Fruit fly (Drosophila melanogaster): Measurements from ENCODE around the gene bru1.

The bru1 gene

dm6 chr2L:12353926-12354325 is 179.1 kb downstream of the bru1 start (continued):
- TF ChIP-seq Tbp (GFP tag; optimal IDR thresholded peaks at IDR 0.05) (no peak), unpg (GFP tag; optimal IDR thresholded peaks at IDR 0.05) (peak; percentile 14), Sox102F (GFP tag; optimal IDR thresholded peaks at IDR 0.05) (peak; percentile 1), gfzf (GFP tag; optimal IDR thresholded peaks at IDR 0.05) (no peak), CG18764 (GFP tag; optimal IDR thresholded peaks at IDR 0.05) (no peak), grau (tag; optimal IDR thresholded peaks at IDR 0.05) (peak; percentile 23), trh (GFP tag; optimal IDR thresholded peaks at IDR 0.05) (no peak), CG9437 (GFP tag; optimal IDR thresholded peaks at IDR 0.05) (no peak), Nf-YA (GFP tag; IDR thresholded peaks at IDR 0.05) (peak; percentile 9; the same call in 1 of the 2 replicates), al (GFP tag; IDR thresholded peaks at IDR 0.05) (no peak), CG10321 (GFP tag; IDR thresholded peaks at IDR 0.05) (no peak), CG6175 (GFP tag; IDR thresholded peaks at IDR 0.05) (no peak), CG5953 (GFP tag; IDR thresholded peaks at IDR 0.05) (no peak), CG34224 (GFP tag; IDR thresholded peaks at IDR 0.05; ENCODE audit: partially characterized antibody) (no peak), CG6791 (GFP tag; IDR thresholded peaks at IDR 0.05; ENCODE audit: partially characterized antibody) (no peak), pan (optimal IDR thresholded peaks at IDR 0.05) (no peak), pan (GFP tag; optimal IDR thresholded peaks at IDR 0.05 in 1 of 2, IDR thresholded peaks at IDR 0.05 in 1 of 2) (no peak), dati (GFP tag; IDR thresholded peaks at IDR 0.05) (no peak), twi (tag; optimal IDR thresholded peaks at IDR 0.05) (peak; percentile 23), sna (GFP tag; IDR thresholded peaks at IDR 0.05; ENCODE audit: partially characterized antibody) (no peak), croc (GFP tag; conservative IDR thresholded peaks at IDR 0.05) (no peak), NFAT (GFP tag; IDR thresholded peaks at IDR 0.05) (no peak), Dbx (GFP tag; IDR thresholded peaks at IDR 0.05) (0 out of 3 replicates have a peak, but pooled peaks have one; percentile 43), sens (GFP tag) (peak; percentile 62), slbo (GFP tag; IDR thresholded peaks at IDR 0.05) (no peak), CG12071 (GFP tag; optimal IDR thresholded peaks at IDR 0.05) (no peak), HmgD (GFP tag; optimal IDR thresholded peaks at IDR 0.05) (no peak), CG30403 (GFP tag; optimal IDR thresholded peaks at IDR 0.05) (no peak), CG11504 (tag; optimal IDR thresholded peaks at IDR 0.05) (peak; percentile 51), CG4424 (GFP tag; optimal IDR thresholded peaks at IDR 0.05) (no peak), Oli (tag; optimal IDR thresholded peaks at IDR 0.05) (peak; percentile 39), Ptx1 (GFP tag; IDR thresholded peaks at IDR 0.05) (0 out of 2 replicates have a peak, but pooled peaks have one; percentile 14), Atf6 (GFP tag; IDR thresholded peaks at IDR 0.05) (no peak), E2f2 (GFP tag; IDR thresholded peaks at IDR 0.05) (no peak), ind (GFP tag; optimal IDR thresholded peaks at IDR 0.05) (peak; percentile 5), CG6689 (GFP tag; IDR thresholded peaks at IDR 0.05) (peak; percentile 29; the same call in 1 of the 2 replicates), stwl (tag; optimal IDR thresholded peaks at IDR 0.05) (no peak), ac (GFP tag; optimal IDR thresholded peaks at IDR 0.05) (no peak), CG30020 (tag; optimal IDR thresholded peaks at IDR 0.05) (no peak), Drgx (GFP tag; IDR thresholded peaks at IDR 0.05) (no peak), NK7.1 (GFP tag; optimal IDR thresholded peaks at IDR 0.05) (no peak), NfI (GFP tag; optimal IDR thresholded peaks at IDR 0.05) (no peak), CG12391 (tag; optimal IDR thresholded peaks at IDR 0.05) (peak; percentile 16), CG10959 (GFP tag; IDR thresholded peaks at IDR 0.05) (no peak), CG18011 (GFP tag; optimal IDR thresholded peaks at IDR 0.05) (no peak), CG9932 (GFP tag; IDR thresholded peaks at IDR 0.05) (no peak), MESR4 (GFP tag; optimal IDR thresholded peaks at IDR 0.05) (no peak), Hr39 (optimal IDR thresholded peaks at IDR 0.05) (no peak), Bteb2 (GFP tag; optimal IDR thresholded peaks at IDR 0.05) (no peak), CG7556 (GFP tag; optimal IDR thresholded peaks at IDR 0.05) (peak; percentile 40), CG6272 (GFP tag; IDR thresholded peaks at IDR 0.05) (no peak), gcm (GFP tag; optimal IDR thresholded peaks at IDR 0.05) (no peak), Vsx1 (GFP tag; optimal IDR thresholded peaks at IDR 0.05) (no peak)

Measured in whole organism, embryonic.